Worm (Caenorhabditis elegans): ENCODE data around the gene C30G12.1.

The C30G12.1 gene

ce11 chrII:7299042-7299441 is at the start of gene C30G12.1:
Gene C30G12.1, plus strand, starts transcription at chrII:7299342.
- no peak for TF ChIP-seq mls-2 (tag; optimal IDR thresholded peaks at IDR 0.05)
- TF ChIP-seq lsy-2 (tag; optimal IDR thresholded peaks at IDR 0.05) = no peak
- TF ChIP-seq ztf-11 (tag; optimal IDR thresholded peaks at IDR 0.05) = no peak
- no peak for TF ChIP-seq mep-1 (tag; optimal IDR thresholded peaks at IDR 0.05)
- no peak for TF ChIP-seq bed-3 (GFP tag; optimal IDR thresholded peaks at IDR 0.05)
- no peak for TF ChIP-seq blmp-1 (tag; optimal IDR thresholded peaks at IDR 0.05)
- TF ChIP-seq mab-5 (tag; optimal IDR thresholded peaks at IDR 0.05) = no peak
- no peak for TF ChIP-seq nhr-76 (tag; optimal IDR thresholded peaks at IDR 0.05)

ce11 chrII:7251978-7252377 is 47.2 kb upstream of the C30G12.1 start, which contains the start of the genes prx-13 and ada-2:
Gene prx-13, minus strand, starts transcription at chrII:7252015.
Gene ada-2, plus strand, starts transcription at chrII:7252259.
- TF ChIP-seq sem-2 (GFP tag; optimal IDR thresholded peaks at IDR 0.05) (no peak), unc-39 (tag; optimal IDR thresholded peaks at IDR 0.05) (no peak), zip-8 (tag; optimal IDR thresholded peaks at IDR 0.05) (no peak), nhr-28 (tag; optimal IDR thresholded peaks at IDR 0.05) (no peak), unc-120 (tag; optimal IDR thresholded peaks at IDR 0.05; ENCODE audit: poor library complexity, severe bottlenecking) (no peak), drap-1 (GFP tag; optimal IDR thresholded peaks at IDR 0.05) (no peak), ztf-11 (tag; optimal IDR thresholded peaks at IDR 0.05) (no peak), sptf-1 (tag; optimal IDR thresholded peaks at IDR 0.05) (no peak), elt-1 (tag; optimal IDR thresholded peaks at IDR 0.05; ENCODE audit: borderline replicate concordance, insufficient read depth) (no peak), nhr-76 (tag; optimal IDR thresholded peaks at IDR 0.05) (no peak), cnd-1 (tag; optimal IDR thresholded peaks at IDR 0.05) (no peak), ham-2 (GFP tag; optimal IDR thresholded peaks at IDR 0.05) (no peak), ceh-83 (GFP tag; optimal IDR thresholded peaks at IDR 0.05) (no peak), blmp-1 (tag; optimal IDR thresholded peaks at IDR 0.05) (no peak), lsy-2 (tag; optimal IDR thresholded peaks at IDR 0.05) (no peak), nhr-12 (tag; optimal IDR thresholded peaks at IDR 0.05) (no peak), tbx-8 (GFP tag; optimal IDR thresholded peaks at IDR 0.05) (no peak), lin-32 (GFP tag; optimal IDR thresholded peaks at IDR 0.05) (no peak), nhr-2 (tag; optimal IDR thresholded peaks at IDR 0.05) (no peak), elt-3 (tag; optimal IDR thresholded peaks at IDR 0.05) (no peak)

- no peak for TF ChIP-seq hlh-1 (tag; optimal IDR thresholded peaks at IDR 0.05)
- TF ChIP-seq mab-5 (tag; optimal IDR thresholded peaks at IDR 0.05) = no peak
- TF ChIP-seq zip-8 (tag; optimal IDR thresholded peaks at IDR 0.05) = no peak
- TF ChIP-seq mls-2 (tag; optimal IDR thresholded peaks at IDR 0.05) = no peak
- TF ChIP-seq lin-13 (tag; optimal IDR thresholded peaks at IDR 0.05) = no peak
- no peak for TF ChIP-seq nhr-76 (tag; optimal IDR thresholded peaks at IDR 0.05)
- no peak for TF ChIP-seq nhr-2 (tag; optimal IDR thresholded peaks at IDR 0.05)
- no peak for TF ChIP-seq unc-120 (tag; optimal IDR thresholded peaks at IDR 0.05; ENCODE audit: poor library complexity, severe bottlenecking)
- TF ChIP-seq M03D4.4 (tag; optimal IDR thresholded peaks at IDR 0.05) = no peak
- no peak for TF ChIP-seq drap-1 (GFP tag; optimal IDR thresholded peaks at IDR 0.05)
- TF ChIP-seq pha-4 (tag; optimal IDR thresholded peaks at IDR 0.05) = no peak
- TF ChIP-seq sem-2 (GFP tag; optimal IDR thresholded peaks at IDR 0.05) = no peak
These were observed 46.1 kb upstream of the C30G12.1 start, which contains the start of gene lsm-4 for ce11 chrII:7253073-7253472. Gene lsm-4, minus strand, starts transcription at chrII:7253163.

- no peak for TF ChIP-seq nhr-28 (tag; optimal IDR thresholded peaks at IDR 0.05)
- no peak for TF ChIP-seq M03D4.4 (tag; optimal IDR thresholded peaks at IDR 0.05)
- no peak for TF ChIP-seq lsy-2 (tag; optimal IDR thresholded peaks at IDR 0.05)
- no peak for TF ChIP-seq hlh-1 (tag; optimal IDR thresholded peaks at IDR 0.05)
- TF ChIP-seq mab-5 (tag; optimal IDR thresholded peaks at IDR 0.05) = no peak
- no peak for TF ChIP-seq drap-1 (GFP tag; optimal IDR thresholded peaks at IDR 0.05)
- TF ChIP-seq nhr-76 (tag; optimal IDR thresholded peaks at IDR 0.05) = no peak
- no peak for TF ChIP-seq pha-4 (tag; optimal IDR thresholded peaks at IDR 0.05)
- TF ChIP-seq ceh-83 (GFP tag; optimal IDR thresholded peaks at IDR 0.05) = no peak
- no peak for TF ChIP-seq elt-3 (tag; optimal IDR thresholded peaks at IDR 0.05)
- TF ChIP-seq elt-1 (tag; optimal IDR thresholded peaks at IDR 0.05; ENCODE audit: borderline replicate concordance, insufficient read depth) = no peak
- no peak for TF ChIP-seq lin-13 (tag; optimal IDR thresholded peaks at IDR 0.05)
- TF ChIP-seq snpc-4 (tag; optimal IDR thresholded peaks at IDR 0.05) = no peak
- no peak for TF ChIP-seq bed-3 (GFP tag; optimal IDR thresholded peaks at IDR 0.05)
- no peak for TF ChIP-seq ces-1 (GFP tag; optimal IDR thresholded peaks at IDR 0.05)
- TF ChIP-seq tbx-8 (GFP tag; optimal IDR thresholded peaks at IDR 0.05) = no peak
- no peak for TF ChIP-seq unc-62 (GFP tag; optimal IDR thresholded peaks at IDR 0.05)
- TF ChIP-seq sem-2 (GFP tag; optimal IDR thresholded peaks at IDR 0.05) = no peak
- TF ChIP-seq ceh-43 (GFP tag; optimal IDR thresholded peaks at IDR 0.05) = no peak
These were observed 43.5 kb upstream of the C30G12.1 start, which contains the start of gene F32A5.8 for ce11 chrII:7255614-7256162. Gene F32A5.8, plus strand, starts transcription at chrII:7256112.
